Fruit fly (Drosophila melanogaster) whole organism, embryonic: ENCODE data around the gene CG7974.
A peak's percentile ranks its signal among the peaks of the same experiment; 100 is the strongest.

ENCODE experiments used
- Bgb ChIP-seq: fragments of 200-800 bp; sonication (Bioruptor generic); IDR thresholded peaks from 2 replicates; pipeline ENCODE4 v1.3.6; 2022; ENCODE audit warnings: missing biosample characterization, missing genetic modification characterization; ENCODE audit not compliant: partially characterized antibody
- BtbVII ChIP-seq: fragments of 200-800 bp; sonication (Bioruptor generic); optimal IDR thresholded peaks from 3 replicates; lab custom pipeline; 2017; ENCODE audit warnings: missing biosample characterization, mild to moderate bottlenecking, missing genetic modification characterization
- C15 ChIP-seq: fragments of 200-800 bp; sonication (Bioruptor generic); IDR thresholded peaks from 3 replicates; pipeline ENCODE4 v1.3.6; 2022; ENCODE audit warnings: missing biosample characterization, missing genetic modification characterization
- CG10209 ChIP-seq: fragments of 200-800 bp; sonication (Bioruptor generic); optimal IDR thresholded peaks from 3 replicates; lab custom pipeline; 2017; ENCODE audit warnings: missing biosample characterization, mild to moderate bottlenecking, missing genetic modification characterization, missing genetic modification reagents
- CG10565 ChIP-seq: fragments of 200-800 bp; sonication (Bioruptor generic); optimal IDR thresholded peaks from 3 replicates; lab custom pipeline; 2016; ENCODE audit warnings: missing biosample characterization, mild to moderate bottlenecking, missing genetic modification characterization
- CG11093 ChIP-seq: fragments of 200-800 bp; sonication (Bioruptor generic); IDR thresholded peaks from 3 replicates; pipeline ENCODE4 v1.3.6; 2022; ENCODE audit warnings: missing biosample characterization, missing genetic modification characterization
- CG11695 ChIP-seq: fragments of 200-800 bp; sonication (Bioruptor generic); IDR thresholded peaks from 3 replicates; pipeline ENCODE4 v1.3.6; 2022; ENCODE audit warnings: missing biosample characterization, missing genetic modification characterization
- CG12769 ChIP-seq: fragments of 200-800 bp; sonication (Bioruptor generic); optimal IDR thresholded peaks from 2 replicates; lab custom pipeline; 2019; ENCODE audit warnings: missing biosample characterization, mild to moderate bottlenecking, missing genetic modification characterization, moderate library complexity
- CG15269 ChIP-seq: fragments of 200-800 bp; sonication (Bioruptor generic); optimal IDR thresholded peaks from 2 replicates; lab custom pipeline; 2018; ENCODE audit warnings: missing biosample characterization, mild to moderate bottlenecking, missing genetic modification characterization, moderate library complexity
- CG1647 ChIP-seq: fragments of 200-800 bp; sonication (Bioruptor generic); optimal IDR thresholded peaks from 3 replicates; lab custom pipeline; 2016; ENCODE audit warnings: missing biosample characterization, missing genetic modification characterization
- CG16815 ChIP-seq: fragments of 200-800 bp; sonication (Bioruptor generic); optimal IDR thresholded peaks from 3 replicates; lab custom pipeline; 2017; ENCODE audit warnings: missing biosample characterization, mild to moderate bottlenecking, missing genetic modification characterization
- CG17385 ChIP-seq: fragments of 200-800 bp; sonication (Bioruptor generic); optimal IDR thresholded peaks from 3 replicates; lab custom pipeline; 2018; ENCODE audit warnings: missing biosample characterization, mild to moderate bottlenecking, missing genetic modification characterization
- CG1832 ChIP-seq: fragments of 200-800 bp; sonication (Bioruptor generic); optimal IDR thresholded peaks from 2 replicates; lab custom pipeline; 2017; ENCODE audit warnings: missing biosample characterization, mild to moderate bottlenecking, missing genetic modification characterization, inconsistent platforms
- CG31441 ChIP-seq: fragments of 200-800 bp; sonication (Bioruptor generic); IDR thresholded peaks from 2 replicates; pipeline ENCODE4 v1.3.6; 2022; ENCODE audit warnings: missing biosample characterization, missing genetic modification characterization
- CG32532 ChIP-seq: fragments of 200-800 bp; sonication (Bioruptor generic); IDR thresholded peaks from 2 replicates; pipeline ENCODE4 v1.3.6; 2022; ENCODE audit warnings: missing biosample characterization, missing genetic modification characterization
- CG33557 ChIP-seq: fragments of 200-800 bp; sonication (Bioruptor generic); optimal IDR thresholded peaks from 2 replicates; lab custom pipeline; 2019; ENCODE audit warnings: missing biosample characterization, mild to moderate bottlenecking, missing genetic modification characterization, moderate library complexity
- CG4820 ChIP-seq: fragments of 200-800 bp; sonication (Bioruptor generic); optimal IDR thresholded peaks from 3 replicates; lab custom pipeline; 2016; ENCODE audit warnings: missing biosample characterization, missing genetic modification characterization
- CG7786 ChIP-seq: fragments of 200-800 bp; sonication (Bioruptor generic); optimal IDR thresholded peaks from 2 replicates; lab custom pipeline; 2016; ENCODE audit warnings: missing biosample characterization, missing genetic modification characterization
- CoRest ChIP-seq: fragments of 200-800 bp; sonication (Bioruptor generic); optimal IDR thresholded peaks from 3 replicates; lab custom pipeline; 2018; ENCODE audit warnings: missing biosample characterization, mild to moderate bottlenecking, missing genetic modification characterization, moderate library complexity
- D ChIP-seq, 2 experiments: fragments of 200-800 bp in 1 of 2; fragments of >200 bp in 1 of 2; sonication (Bioruptor generic) in 1 of 2; optimal IDR thresholded peaks; 2 replicates in 1 of 2; 3 replicates in 1 of 2; lab custom pipeline; 2017; ENCODE audit warnings: mild to moderate bottlenecking in 1 of 2, missing biosample characterization in 1 of 2, missing genetic modification characterization in 1 of 2, missing genetic modification reagents in 1 of 2
- HLH3B ChIP-seq: fragments of 200-800 bp; sonication (Bioruptor generic); IDR thresholded peaks from 2 replicates; pipeline ENCODE4 v1.3.6; 2022; ENCODE audit warnings: missing biosample characterization, missing genetic modification characterization
- HLH54F ChIP-seq: fragments of 200-800 bp; sonication (Bioruptor generic); optimal IDR thresholded peaks from 3 replicates; lab custom pipeline; 2016; ENCODE audit warnings: missing biosample characterization, missing genetic modification characterization
- HLHmδ ChIP-seq: fragments of 200-800 bp; sonication (Bioruptor generic); optimal IDR thresholded peaks from 2 replicates; lab custom pipeline; 2018; ENCODE audit warnings: missing biosample characterization, mild to moderate bottlenecking, missing genetic modification characterization, moderate library complexity
- Hand ChIP-seq: fragments of 200-800 bp; sonication (Bioruptor generic); optimal IDR thresholded peaks from 2 replicates; lab custom pipeline; 2017; ENCODE audit warnings: mild to moderate bottlenecking, missing biosample characterization, missing genetic modification reagents, missing genetic modification characterization
- Meics ChIP-seq: fragments of 200-800 bp; sonication (Bioruptor generic); optimal IDR thresholded peaks from 2 replicates; lab custom pipeline; 2017; ENCODE audit warnings: missing biosample characterization, mild to moderate bottlenecking, missing genetic modification characterization
- NFAT ChIP-seq: fragments of 200-800 bp; sonication (Bioruptor generic); IDR thresholded peaks from 2 replicates; pipeline ENCODE4 v1.3.6; 2022; ENCODE audit warnings: missing biosample characterization, missing genetic modification characterization
- Pdp1 ChIP-seq, 2 experiments: fragments of 200-800 bp; sonication (Bioruptor generic); optimal IDR thresholded peaks; 3 replicates each; lab custom pipeline; 2016; ENCODE audit warnings: missing biosample characterization in 2 of 2, missing genetic modification characterization in 2 of 2, mild to moderate bottlenecking in 1 of 2, moderate library complexity in 1 of 2
- ac ChIP-seq: fragments of 200-800 bp; sonication (Bioruptor generic); optimal IDR thresholded peaks from 3 replicates; lab custom pipeline; 2017; ENCODE audit warnings: missing biosample characterization, mild to moderate bottlenecking, missing genetic modification characterization
- aop ChIP-seq: fragments of 200-800 bp; sonication (Bioruptor generic); IDR thresholded peaks from 2 replicates; pipeline ENCODE4 v1.3.6; 2022; ENCODE audit warnings: missing biosample characterization, missing genetic modification characterization
- cwo ChIP-seq: fragments of 200-800 bp; sonication (Bioruptor generic); optimal IDR thresholded peaks from 3 replicates; lab custom pipeline; 2017; ENCODE audit warnings: missing biosample characterization, missing genetic modification characterization, mild to moderate bottlenecking, moderate library complexity, missing genetic modification reagents
- fd64A ChIP-seq: fragments of 200-800 bp; sonication (Bioruptor generic); optimal IDR thresholded peaks from 3 replicates; lab custom pipeline; 2018; ENCODE audit warnings: missing biosample characterization, mild to moderate bottlenecking, missing genetic modification characterization
- gsb ChIP-seq: fragments of 200-800 bp; sonication (Bioruptor generic); IDR thresholded peaks from 2 replicates; pipeline ENCODE4 v1.3.6; 2022; ENCODE audit warnings: missing biosample characterization, missing genetic modification characterization
- pan ChIP-seq, 4 experiments: fragments of >200 bp in 3 of 4; fragments of 200-800 bp in 1 of 4; sonication (Bioruptor generic) in 1 of 4; optimal IDR thresholded peaks in 3 of 4; IDR thresholded peaks in 1 of 4; 2 replicates each; pipeline versions ENCODE4 v1.3.6 to Lab custom; 2017 to 2022; ENCODE audit warnings: missing biosample characterization in 2 of 4, missing genetic modification characterization in 2 of 4, mixed read lengths in 1 of 4
- peb ChIP-seq: fragments of 200-800 bp; sonication (Bioruptor generic); IDR thresholded peaks from 2 replicates; pipeline ENCODE4 v1.3.6; 2022; ENCODE audit warnings: missing biosample characterization, missing genetic modification characterization
- pros ChIP-seq: fragments of 200-800 bp; sonication (Bioruptor generic); optimal IDR thresholded peaks from 3 replicates; lab custom pipeline; 2019; ENCODE audit warnings: missing biosample characterization, mild to moderate bottlenecking, missing genetic modification characterization, moderate library complexity
- pum ChIP-seq: fragments of 200-800 bp; sonication (Bioruptor generic); optimal IDR thresholded peaks from 2 replicates; lab custom pipeline; 2016; ENCODE audit warnings: missing biosample characterization, missing genetic modification characterization
- stwl ChIP-seq: fragments of 200-800 bp; sonication (Bioruptor generic); optimal IDR thresholded peaks from 3 replicates; lab custom pipeline; 2018; ENCODE audit warnings: missing biosample characterization, mild to moderate bottlenecking, missing genetic modification characterization, moderate library complexity
- twi ChIP-seq: fragments of 200-800 bp; optimal IDR thresholded peaks from 2 replicates; lab custom pipeline; 2019; ENCODE audit warnings: missing biosample characterization, mild to moderate bottlenecking, missing genetic modification characterization, moderate library complexity
- unc-4 ChIP-seq: fragments of 200-800 bp; sonication (Bioruptor generic); IDR thresholded peaks from 2 replicates; pipeline ENCODE4 v1.3.6; 2022; ENCODE audit warnings: missing biosample characterization, missing genetic modification characterization; ENCODE audit not compliant: partially characterized antibody

Gene CG7974

dm6 chr3L:1618116-1618727, 46.7 kb upstream of the CG7974 start, which contains the start of the genes CG13926, ABCB7 and CG33230 (continued):
- TF ChIP-seq pan (optimal IDR thresholded peaks at IDR 0.05; lab: Kevin White, UChicago), result no peak
- TF ChIP-seq pan (GFP tag; optimal IDR thresholded peaks at IDR 0.05 in 1 of 2, IDR thresholded peaks at IDR 0.05 in 1 of 2), result no peak
- TF ChIP-seq C15 (GFP tag; lab: Robert Waterston, UW), result no peak
- TF ChIP-seq CG11093, result no peak
- TF ChIP-seq BtbVII (GFP tag; lab: Kevin White, UChicago), result no peak
- 0 out of 2 replicates have a peak, but pooled peaks have one; percentile 38 for TF ChIP-seq unc-4 (GFP tag; lab: Robert Waterston, UW)
- TF ChIP-seq CG4820 (GFP tag; lab: Kevin White, UChicago), result no peak
- TF ChIP-seq CG1647 (GFP tag; lab: Kevin White, UChicago), result no peak
- no peak; the same call in 1 of the 2 replicates for TF ChIP-seq CG32532
- TF ChIP-seq pum, result no peak
- TF ChIP-seq HLH3B, result no peak
- TF ChIP-seq CG31441, result no peak; the same call in 1 of the 2 replicates
- TF ChIP-seq CG16815 (GFP tag; lab: Kevin White, UChicago), result no peak
- peak; percentile 45 for TF ChIP-seq Meics (GFP tag; lab: Kevin White, UChicago)
- TF ChIP-seq twi (tag; lab: Kevin White, UChicago), result no peak
- no peak for TF ChIP-seq Hand (GFP tag; lab: Kevin White, UChicago)
- peak; percentile 50 for TF ChIP-seq cwo (GFP tag; lab: Kevin White, UChicago)
- no peak for TF ChIP-seq peb
- no peak for TF ChIP-seq gsb
- TF ChIP-seq stwl, result no peak
- TF ChIP-seq D (optimal IDR thresholded peaks at IDR 0.05; lab: Kevin White, UChicago), result no peak
- no peak for TF ChIP-seq D (GFP tag; optimal IDR thresholded peaks at IDR 0.05; lab: Kevin White, UChicago)
- no peak for TF ChIP-seq CG17385 (GFP tag; lab: Kevin White, UChicago)
- TF ChIP-seq Bgb (GFP tag; lab: Robert Waterston, UW), result peak; percentile 47
- TF ChIP-seq NFAT (GFP tag; lab: Robert Waterston, UW), result no peak
- no peak for TF ChIP-seq CG1832 (GFP tag; lab: Kevin White, UChicago)
- TF ChIP-seq CG10209 (GFP tag; lab: Kevin White, UChicago), result no peak
- TF ChIP-seq ac (GFP tag; lab: Kevin White, UChicago), result no peak
- no peak for TF ChIP-seq CG12769 (tag; lab: Kevin White, UChicago)
- peak; percentile 21 for TF ChIP-seq HLH54F (GFP tag; lab: Kevin White, UChicago)
- TF ChIP-seq HLHmδ (GFP tag; lab: Kevin White, UChicago), result no peak
- no peak for TF ChIP-seq pros
- no peak for TF ChIP-seq CG11695
- peak; percentile 39 to 77 for TF ChIP-seq Pdp1 (GFP tag; optimal IDR thresholded peaks at IDR 0.05; lab: Kevin White, UChicago)
- no peak for TF ChIP-seq aop (GFP tag; lab: Robert Waterston, UW)
- TF ChIP-seq CoRest, result peak; percentile 52
- TF ChIP-seq CG15269 (tag; lab: Kevin White, UChicago), result no peak
- no peak for TF ChIP-seq CG7786 (GFP tag; lab: Kevin White, UChicago)
- no peak for TF ChIP-seq CG33557 (GFP tag; lab: Kevin White, UChicago)
- no peak for TF ChIP-seq fd64A (GFP tag; lab: Kevin White, UChicago)
- no peak for TF ChIP-seq CG10565
